Worm (Caenorhabditis elegans) whole organism, mixed stage, embryonic: ENCODE data around the gene C11G6.2.

Experiments
- elt-1 ChIP-seq: sonication (generic microtip); optimal IDR thresholded peaks from 2 replicates; lab custom pipeline; 2017; ENCODE audit warnings: missing genetic modification characterization, mild to moderate bottlenecking, missing compliant biosample characterization, antibody characterized with exemption, moderate library complexity, borderline replicate concordance; ENCODE audit not compliant: insufficient read depth
- elt-3 ChIP-seq: fragments of 150-350 bp; optimal IDR thresholded peaks from 2 replicates; lab custom pipeline; 2014; ENCODE audit warnings: missing biosample characterization, missing genetic modification characterization
- ham-2 ChIP-seq: fragments of 200-800 bp; sonication (Bioruptor generic); optimal IDR thresholded peaks from 2 replicates; lab custom pipeline; 2018; ENCODE audit warnings: mild to moderate bottlenecking, missing genetic modification characterization, missing compliant biosample characterization
- mls-2 ChIP-seq: sonication (generic microtip); optimal IDR thresholded peaks from 2 replicates; lab custom pipeline; 2016; ENCODE audit warnings: mild to moderate bottlenecking, missing genetic modification characterization, moderate library complexity, missing compliant biosample characterization
- nhr-237 ChIP-seq: fragments of 150-350 bp; optimal IDR thresholded peaks from 2 replicates; lab custom pipeline; 2014; ENCODE audit warnings: missing biosample characterization, missing genetic modification characterization
- nhr-76 ChIP-seq: sonication (generic microtip); optimal IDR thresholded peaks from 2 replicates; lab custom pipeline; 2017; ENCODE audit warnings: missing biosample characterization, missing genetic modification characterization
- pha-4 ChIP-seq: fragments of 150-350 bp; optimal IDR thresholded peaks from 2 replicates; lab custom pipeline; 2018; ENCODE audit warnings: missing biosample characterization, missing genetic modification reagents, missing genetic modification characterization
- snpc-4 ChIP-seq: fragments of 150-350 bp; optimal IDR thresholded peaks from 2 replicates; lab custom pipeline; 2014; ENCODE audit warnings: missing biosample characterization, missing genetic modification characterization
- unc-62 ChIP-seq: fragments of 150-350 bp; optimal IDR thresholded peaks from 2 replicates; lab custom pipeline; 2014; ENCODE audit warnings: missing biosample characterization, missing genetic modification reagents, missing genetic modification characterization
- zip-8 ChIP-seq: fragments of 150-350 bp; optimal IDR thresholded peaks from 2 replicates; lab custom pipeline; 2014; ENCODE audit warnings: missing biosample characterization, missing genetic modification characterization
- ztf-11 ChIP-seq: fragments of 150-350 bp; optimal IDR thresholded peaks from 2 replicates; lab custom pipeline; 2014; ENCODE audit warnings: missing biosample characterization, missing genetic modification characterization

DNA sequence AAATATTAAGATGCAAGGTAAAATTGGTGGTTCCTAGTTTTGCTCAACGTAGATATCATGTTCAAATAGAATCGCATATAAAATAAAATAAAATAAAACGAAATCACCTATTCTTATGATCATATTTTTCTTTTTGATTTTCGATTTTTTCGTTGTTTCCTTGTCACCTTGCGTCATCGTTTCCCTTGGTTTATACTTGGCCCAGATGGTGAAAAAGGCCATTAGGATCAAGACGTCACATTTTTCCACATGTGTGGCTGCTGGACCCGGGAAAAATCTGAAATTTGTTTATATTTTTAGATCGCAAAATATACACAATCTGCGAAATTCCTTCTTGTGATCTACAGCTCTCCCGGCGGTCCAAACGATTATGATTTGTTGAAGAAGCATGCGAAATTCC lies 38.6 kb downstream of the C11G6.2 start, which contains the start of gene ace-1:
- TF ChIP-seq ztf-11 (tag; lab: Kevin White, UChicago): no peak
- TF ChIP-seq pha-4: no peak
- TF ChIP-seq snpc-4 (tag; lab: Kevin White, UChicago): no peak
- TF ChIP-seq ham-2 (GFP tag; lab: Kevin White, UChicago): no peak
- no peak for TF ChIP-seq elt-3 (tag; lab: Kevin White, UChicago)
- no peak for TF ChIP-seq nhr-237 (tag; lab: Kevin White, UChicago)
- TF ChIP-seq unc-62 (GFP tag; lab: Kevin White, UChicago): no peak
- TF ChIP-seq mls-2 (tag; lab: Kevin White, UChicago): no peak
- no peak for TF ChIP-seq zip-8 (tag; lab: Kevin White, UChicago)
- TF ChIP-seq nhr-76: no peak
- TF ChIP-seq elt-1 (tag; lab: Kevin White, UChicago): no peak
